Worm (Caenorhabditis elegans) whole organism, L3 larva: ENCODE data around the gene Y75B8A.28.

Experiments used
- R02D3.7 ChIP-seq: fragments of 150-350 bp; optimal IDR thresholded peaks from 2 replicates; lab custom pipeline; 2014; ENCODE audit warnings: missing biosample characterization, missing genetic modification characterization
- aly-2 ChIP-seq: fragments of 150-350 bp; optimal IDR thresholded peaks from 2 replicates; lab custom pipeline; 2014; ENCODE audit warnings: missing biosample characterization, missing genetic modification characterization
- ama-1 ChIP-seq: fragments of 150-350 bp; optimal IDR thresholded peaks from 2 replicates; lab custom pipeline; 2018
- ceh-16 ChIP-seq: sonication (generic microtip); optimal IDR thresholded peaks from 2 replicates; lab custom pipeline; 2017; ENCODE audit warnings: missing biosample characterization, missing genetic modification characterization
- ceh-28 ChIP-seq: fragments of 150-350 bp; optimal IDR thresholded peaks from 2 replicates; lab custom pipeline; 2014; ENCODE audit warnings: missing biosample characterization, missing genetic modification reagents, missing genetic modification characterization
- ceh-82 ChIP-seq: fragments of 150-350 bp; optimal IDR thresholded peaks from 2 replicates; lab custom pipeline; 2014; ENCODE audit warnings: missing biosample characterization, missing genetic modification characterization
- daf-12 ChIP-seq: fragments of 150-350 bp; optimal IDR thresholded peaks from 2 replicates; lab custom pipeline; 2014; ENCODE audit warnings: missing biosample characterization, missing genetic modification reagents, missing genetic modification characterization
- egl-27 ChIP-seq: sonication (generic microtip); optimal IDR thresholded peaks from 4 replicates; lab custom pipeline; 2017; ENCODE audit warnings: missing biosample characterization, missing genetic modification reagents, missing genetic modification characterization
- egl-5 ChIP-seq: fragments of 150-350 bp; optimal IDR thresholded peaks from 2 replicates; lab custom pipeline; 2017; ENCODE audit warnings: missing biosample characterization, missing genetic modification reagents, missing genetic modification characterization, inconsistent platforms
- elt-1 ChIP-seq: fragments of 150-350 bp; optimal IDR thresholded peaks from 2 replicates; lab custom pipeline; 2014; ENCODE audit warnings: missing biosample characterization, missing genetic modification characterization
- elt-2 ChIP-seq: sonication (generic microtip); optimal IDR thresholded peaks from 2 replicates; lab custom pipeline; 2016; ENCODE audit warnings: missing genetic modification reagents, mild to moderate bottlenecking, missing genetic modification characterization, missing compliant biosample characterization
- elt-3 ChIP-seq, 3 experiments: fragments of 150-350 bp in 1 of 3; sonication (generic microtip) in 2 of 3; optimal IDR thresholded peaks; 2 replicates in 2 of 3; 4 replicates in 1 of 3; lab custom pipeline; 2014 to 2017; ENCODE audit warnings: missing biosample characterization in 3 of 3, missing genetic modification characterization in 3 of 3
- fkh-10 ChIP-seq: sonication (generic microtip); optimal IDR thresholded peaks from 2 replicates; lab custom pipeline; 2017; ENCODE audit warnings: missing biosample characterization, missing genetic modification reagents, missing genetic modification characterization
- fos-1 ChIP-seq: fragments of 150-350 bp; optimal IDR thresholded peaks from 2 replicates; lab custom pipeline; 2014; ENCODE audit warnings: missing biosample characterization, missing genetic modification characterization
- hmg-11 ChIP-seq: sonication (generic microtip); optimal IDR thresholded peaks from 2 replicates; lab custom pipeline; 2016; ENCODE audit warnings: missing genetic modification characterization, missing compliant biosample characterization
- jun-1 ChIP-seq: fragments of 150-350 bp; optimal IDR thresholded peaks from 2 replicates; lab custom pipeline; 2014; ENCODE audit warnings: missing biosample characterization, missing genetic modification reagents, missing genetic modification characterization
- lin-15B ChIP-seq: fragments of 150-350 bp; optimal IDR thresholded peaks from 2 replicates; lab custom pipeline; 2014; ENCODE audit warnings: missing biosample characterization, missing genetic modification characterization
- mdl-1 ChIP-seq: fragments of 150-350 bp; optimal IDR thresholded peaks from 2 replicates; lab custom pipeline; 2014; ENCODE audit warnings: missing biosample characterization, missing genetic modification characterization
- nfya-1 ChIP-seq: sonication (generic microtip); optimal IDR thresholded peaks from 2 replicates; lab custom pipeline; 2017; ENCODE audit warnings: missing genetic modification characterization, mild to moderate bottlenecking, missing compliant biosample characterization, antibody characterized with exemption, moderate library complexity; ENCODE audit not compliant: insufficient read depth
- nhr-11 ChIP-seq: fragments of 150-350 bp; optimal IDR thresholded peaks from 2 replicates; lab custom pipeline; 2014; ENCODE audit warnings: missing biosample characterization, missing genetic modification characterization
- nhr-23 ChIP-seq: fragments of 150-350 bp; optimal IDR thresholded peaks from 2 replicates; lab custom pipeline; 2014; ENCODE audit warnings: missing biosample characterization, missing genetic modification reagents, missing genetic modification characterization
- nhr-237 ChIP-seq: fragments of 150-350 bp; optimal IDR thresholded peaks from 2 replicates; lab custom pipeline; 2014; ENCODE audit warnings: missing biosample characterization, missing genetic modification characterization
- nhr-28 ChIP-seq: fragments of 150-350 bp; optimal IDR thresholded peaks from 2 replicates; lab custom pipeline; 2014; ENCODE audit warnings: missing biosample characterization, missing genetic modification characterization
- nhr-43 ChIP-seq: sonication (generic microtip); optimal IDR thresholded peaks from 2 replicates; lab custom pipeline; 2016; ENCODE audit warnings: mild to moderate bottlenecking, missing genetic modification characterization, missing compliant biosample characterization; ENCODE audit not compliant: poor library complexity, severe bottlenecking
- nhr-67 ChIP-seq: fragments of 150-350 bp; optimal IDR thresholded peaks from 2 replicates; lab custom pipeline; 2014; ENCODE audit warnings: missing biosample characterization, missing genetic modification characterization
- nhr-77 ChIP-seq: fragments of 150-350 bp; optimal IDR thresholded peaks from 2 replicates; lab custom pipeline; 2014; ENCODE audit warnings: missing biosample characterization, missing genetic modification characterization
- pqm-1 ChIP-seq: fragments of 150-350 bp; optimal IDR thresholded peaks from 2 replicates; lab custom pipeline; 2017; ENCODE audit warnings: missing biosample characterization, missing genetic modification characterization, inconsistent platforms
- sea-2 ChIP-seq: fragments of 150-350 bp; sonication (generic microtip); optimal IDR thresholded peaks from 4 replicates; lab custom pipeline; 2014; ENCODE audit warnings: missing biosample characterization, missing genetic modification reagents, missing genetic modification characterization
- skn-1 ChIP-seq: fragments of 150-350 bp; optimal IDR thresholded peaks from 2 replicates; lab custom pipeline; 2014; ENCODE audit warnings: missing biosample characterization, missing genetic modification characterization
- snpc-4 ChIP-seq: fragments of 150-350 bp; optimal IDR thresholded peaks from 2 replicates; lab custom pipeline; 2014; ENCODE audit warnings: missing biosample characterization, missing genetic modification characterization
- tbx-2 ChIP-seq: sonication (generic microtip); optimal IDR thresholded peaks from 2 replicates; lab custom pipeline; 2016; ENCODE audit warnings: mild to moderate bottlenecking, missing genetic modification characterization, missing compliant biosample characterization
- unc-62 ChIP-seq: fragments of 150-350 bp; sonication (generic microtip); optimal IDR thresholded peaks from 4 replicates; lab custom pipeline; 2014; ENCODE audit warnings: missing biosample characterization, missing genetic modification reagents, missing genetic modification characterization
- zag-1 ChIP-seq: fragments of 150-350 bp; optimal IDR thresholded peaks from 2 replicates; lab custom pipeline; 2014; ENCODE audit warnings: missing biosample characterization, missing genetic modification characterization
- ztf-11 ChIP-seq: fragments of 150-350 bp; optimal IDR thresholded peaks from 2 replicates; lab custom pipeline; 2014; ENCODE audit warnings: missing biosample characterization, missing genetic modification characterization
- ztf-4 ChIP-seq: fragments of 150-350 bp; optimal IDR thresholded peaks from 2 replicates; lab custom pipeline; 2014; ENCODE audit warnings: missing biosample characterization, missing genetic modification characterization

Y75B8A.28 gene

ce11 chrIII:12351301-12351700 lies 32.4 kb downstream of the Y75B8A.28 start, which contains the start of the genes pph-4.1 and Y75B8A.31 (continued):
- TF ChIP-seq ztf-4 (tag; lab: Kevin White, UChicago) (no peak), fkh-10 (GFP tag; lab: Kevin White, UChicago) (no peak), tbx-2 (tag; lab: Kevin White, UChicago) (peak; percentile 4), ceh-28 (tag; lab: Kevin White, UChicago) (peak; percentile 68), elt-3 (tag; optimal IDR thresholded peaks at IDR 0.05; lab: Kevin White, UChicago) (no peak), elt-1 (tag; lab: Kevin White, UChicago) (peak; percentile 50), mdl-1 (tag; lab: Kevin White, UChicago) (no peak), nfya-1 (tag; lab: Kevin White, UChicago) (peak; percentile 93), nhr-77 (tag; lab: Kevin White, UChicago) (peak; percentile 21), hmg-11 (tag; lab: Kevin White, UChicago) (peak; percentile 72), pqm-1 (tag; lab: Kevin White, UChicago) (peak; percentile 45), nhr-23 (peak; percentile 93), unc-62 (GFP tag; lab: Kevin White, UChicago) (no peak)

DNA sequence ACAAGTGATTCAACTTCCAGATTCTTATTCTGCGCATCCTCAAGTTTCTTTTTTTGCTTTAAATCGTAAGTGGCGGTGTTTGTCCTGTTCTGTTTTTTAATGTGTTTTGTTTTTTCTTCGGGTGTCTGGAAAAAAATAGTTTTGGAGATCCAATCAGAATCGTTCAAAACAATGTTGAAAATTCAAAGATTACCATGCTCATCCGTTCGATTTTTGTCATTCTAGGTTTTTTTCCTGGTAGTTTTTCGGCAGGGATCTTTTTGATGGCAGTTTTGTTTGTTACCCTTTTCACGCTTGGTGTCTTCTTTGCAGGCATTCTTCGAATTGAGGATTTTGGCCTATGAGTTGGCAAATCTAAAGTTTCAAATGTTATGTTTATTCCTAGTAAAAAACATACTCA lies 37.7 kb downstream of the Y75B8A.28 start:
- TF ChIP-seq elt-1 (tag; lab: Kevin White, UChicago) (no peak), elt-2 (tag; lab: Kevin White, UChicago) (no peak), egl-5 (tag; lab: Kevin White, UChicago) (no peak), fos-1 (tag; lab: Kevin White, UChicago) (no peak), daf-12 (tag; lab: Kevin White, UChicago) (no peak), R02D3.7 (no peak), ztf-11 (tag; lab: Kevin White, UChicago) (no peak), ceh-28 (tag; lab: Kevin White, UChicago) (no peak), egl-27 (tag; lab: Kevin White, UChicago) (no peak), nhr-67 (tag; lab: Kevin White, UChicago) (no peak), nhr-43 (no peak), ceh-82 (tag; lab: Kevin White, UChicago) (no peak), jun-1 (no peak), sea-2 (GFP tag; lab: Kevin White, UChicago) (no peak), aly-2 (tag; lab: Kevin White, UChicago) (no peak), hmg-11 (tag; lab: Kevin White, UChicago) (no peak), ceh-16 (no peak)

ce11 chrIII:12358461-12358860 lies 39.6 kb downstream of the Y75B8A.28 start, which contains the start of gene Y75B8A.32:
Y75B8A.32 (minus strand) TSS chrIII:12358561.
- TF ChIP-seq nhr-23 (no peak), R02D3.7 (no peak), snpc-4 (tag; lab: Kevin White, UChicago) (no peak), egl-27 (tag; lab: Kevin White, UChicago) (no peak), ceh-82 (tag; lab: Kevin White, UChicago) (no peak), skn-1 (no peak), nfya-1 (tag; lab: Kevin White, UChicago) (no peak), nhr-237 (tag; lab: Kevin White, UChicago) (no peak), fkh-10 (GFP tag; lab: Kevin White, UChicago) (no peak), lin-15B (tag; lab: Kevin White, UChicago) (no peak), ama-1 (lab: Kevin White, UChicago) (no peak), nhr-28 (no peak), mdl-1 (tag; lab: Kevin White, UChicago) (no peak), hmg-11 (tag; lab: Kevin White, UChicago) (no peak), pqm-1 (tag; lab: Kevin White, UChicago) (no peak), ztf-4 (tag; lab: Kevin White, UChicago) (no peak), elt-3 (tag; optimal IDR thresholded peaks at IDR 0.05; lab: Kevin White, UChicago) (no peak), zag-1 (tag; lab: Kevin White, UChicago) (no peak), ceh-16 (no peak)

DNA sequence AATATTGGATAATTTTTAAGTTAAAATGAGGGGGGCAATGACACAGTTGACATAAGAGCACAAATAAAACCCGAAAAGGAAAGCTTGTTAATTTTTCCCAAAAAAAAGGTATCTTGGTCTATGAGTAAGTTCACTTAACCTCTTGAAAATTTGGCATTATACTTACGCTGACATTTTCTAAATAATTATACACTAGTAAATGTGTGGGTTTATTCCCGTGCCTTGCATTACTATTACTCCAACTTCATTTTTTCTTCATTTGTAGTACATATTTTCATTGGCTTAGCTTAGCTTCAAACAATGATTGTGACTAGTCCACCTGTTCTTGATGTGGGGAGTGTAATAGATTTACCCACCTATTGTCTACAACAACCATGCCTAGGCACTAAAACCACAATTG lies 40.4 kb downstream of the Y75B8A.28 start, which contains the start of gene Y75B8A.34:
Gene Y75B8A.34 (plus strand): TSS at position 301 of the 400 bp plus-strand sequence.
- TF ChIP-seq nhr-43 (no peak), fos-1 (tag; lab: Kevin White, UChicago) (no peak), ztf-4 (tag; lab: Kevin White, UChicago) (no peak), zag-1 (tag; lab: Kevin White, UChicago) (no peak), nhr-237 (tag; lab: Kevin White, UChicago) (no peak), ceh-28 (tag; lab: Kevin White, UChicago) (no peak), nhr-77 (tag; lab: Kevin White, UChicago) (no peak), nhr-11 (tag; lab: Kevin White, UChicago) (no peak)
